Worm (Caenorhabditis elegans): ENCODE measurements around the gene F14B8.4.

DNA sequence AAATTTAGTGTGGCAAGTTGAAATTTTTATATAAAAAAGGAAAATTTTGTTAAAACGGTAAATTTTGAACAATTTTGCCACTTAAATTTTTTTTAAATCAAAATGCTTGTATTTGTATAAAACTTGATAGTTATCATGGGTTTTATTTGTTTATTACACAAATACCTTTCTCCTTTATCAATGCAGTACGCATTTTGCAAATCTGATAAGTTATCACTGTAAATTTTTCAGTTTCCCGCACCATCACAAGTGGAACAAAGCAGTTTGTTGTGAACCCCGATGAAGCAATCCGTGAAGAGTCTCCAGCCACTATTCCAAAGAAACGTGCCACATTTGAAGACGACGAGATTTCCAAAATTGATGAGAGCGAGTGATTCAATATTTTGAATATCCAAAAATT is 20.4 kb upstream of the F14B8.4 start:
- TF ChIP-seq pha-4 (tag; optimal IDR thresholded peaks at IDR 0.05) (no peak), madf-10 (tag; optimal IDR thresholded peaks at IDR 0.05) (no peak)

Data from whole organism, young adult.